Fruit fly (Drosophila melanogaster): ENCODE measurements around the gene X11Lbeta.

DNA sequence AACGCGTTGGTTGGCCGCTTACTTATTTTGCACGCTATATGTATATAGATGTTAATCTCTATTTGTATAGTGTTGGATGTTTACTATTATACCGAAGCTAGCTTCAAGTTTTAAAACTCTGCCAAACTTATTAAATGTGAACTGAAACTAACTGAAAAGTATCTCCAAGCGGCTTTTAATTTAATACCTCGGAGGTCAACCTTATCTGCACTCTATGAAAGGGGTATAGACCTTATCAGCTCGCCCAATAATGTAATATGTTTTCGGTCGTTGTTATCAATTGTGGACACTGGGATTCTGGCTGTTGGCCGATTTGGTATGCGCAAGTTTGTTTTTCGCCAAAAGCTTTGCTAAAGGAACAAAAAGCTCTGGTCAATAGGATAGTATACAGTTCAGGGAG is 121.1 kb downstream of the X11Lbeta start:
- TF ChIP-seq CG32264 (GFP tag; optimal IDR thresholded peaks at IDR 0.05) (no peak), woc (GFP tag; optimal IDR thresholded peaks at IDR 0.05) (no peak), psq (GFP tag; optimal IDR thresholded peaks at IDR 0.05) (no peak), h (GFP tag; optimal IDR thresholded peaks at IDR 0.05) (no peak), pan (optimal IDR thresholded peaks at IDR 0.05) (no peak)

Data from whole organism, wandering third instar larva.